Worm (Caenorhabditis elegans): Measurements from ENCODE around the gene daf-5.

Gene daf-5

ce11 chrII:14050506-14050905, 1.6 kb downstream of the daf-5 start:
- TF ChIP-seq hmg-4 (GFP tag; optimal IDR thresholded peaks at IDR 0.05) (peak; percentile 73), sea-1 (GFP tag; conservative IDR thresholded peaks at IDR 0.05) (no peak), ceh-36 (tag; optimal IDR thresholded peaks at IDR 0.05) (no peak), pes-1 (GFP tag; IDR thresholded peaks at IDR 0.05) (no peak)

- TF ChIP-seq ceh-36 (tag; optimal IDR thresholded peaks at IDR 0.05) (no peak), tbx-11 (GFP tag; IDR thresholded peaks at IDR 0.05) (no peak), tra-4 (tag; optimal IDR thresholded peaks at IDR 0.05) (no peak), scrt-1 (GFP tag; IDR thresholded peaks at IDR 0.05) (no peak), B0310.2 (tag; optimal IDR thresholded peaks at IDR 0.05) (no peak), F13C5.2 (tag; optimal IDR thresholded peaks at IDR 0.05) (no peak), hmbx-1 (tag; optimal IDR thresholded peaks at IDR 0.05) (no peak), flt-1 (GFP tag; IDR thresholded peaks at IDR 0.05) (no peak), tbx-37 (GFP tag; conservative IDR thresholded peaks at IDR 0.05) (no peak), hmg-4 (GFP tag; optimal IDR thresholded peaks at IDR 0.05) (no peak), aly-1 (tag; optimal IDR thresholded peaks at IDR 0.05) (no peak), ets-7 (tag; optimal IDR thresholded peaks at IDR 0.05) (no peak), ceh-13 (GFP tag; optimal IDR thresholded peaks at IDR 0.05) (no peak)
These were observed 3.0 kb downstream of the daf-5 start for ce11 chrII:14049097-14049496.

DNA sequence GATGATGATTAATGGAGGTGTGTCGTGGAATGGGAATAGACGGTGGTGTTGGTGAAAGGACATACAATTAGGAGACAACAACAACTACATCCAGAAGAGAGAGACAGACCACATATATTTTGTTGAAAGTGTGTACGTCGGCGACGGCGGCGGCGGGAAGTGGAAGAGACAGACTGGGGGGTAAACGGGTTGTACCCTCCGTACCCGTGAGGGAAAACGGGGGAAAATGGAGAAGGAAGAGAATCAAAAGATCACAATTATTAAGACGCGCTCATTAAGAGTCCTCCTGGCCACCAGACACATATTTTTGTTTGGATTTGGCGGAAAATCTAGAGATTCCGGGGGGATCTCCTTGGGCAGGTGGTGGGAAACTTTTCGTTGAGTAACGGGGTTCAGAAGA, 5.6 kb downstream of the daf-5 start:
- TF ChIP-seq B0310.2 (tag; optimal IDR thresholded peaks at IDR 0.05), result no peak
- TF ChIP-seq hmg-4 (GFP tag; optimal IDR thresholded peaks at IDR 0.05), result peak; percentile 14

ce11 chrII:14045934-14046470, 6.1 kb downstream of the daf-5 start:
- TF ChIP-seq hmg-4 (GFP tag; optimal IDR thresholded peaks at IDR 0.05) (no peak), ceh-13 (GFP tag; optimal IDR thresholded peaks at IDR 0.05) (no peak), aly-1 (tag; optimal IDR thresholded peaks at IDR 0.05) (no peak), tra-4 (tag; optimal IDR thresholded peaks at IDR 0.05) (no peak), tbx-11 (GFP tag; IDR thresholded peaks at IDR 0.05) (no peak), ets-7 (tag; optimal IDR thresholded peaks at IDR 0.05) (no peak), pes-1 (GFP tag; IDR thresholded peaks at IDR 0.05) (no peak)

ce11 chrII:14045235-14045634, 6.9 kb downstream of the daf-5 start:
- TF ChIP-seq hmg-4 (GFP tag; optimal IDR thresholded peaks at IDR 0.05) (no peak), flt-1 (GFP tag; IDR thresholded peaks at IDR 0.05) (no peak), ceh-36 (tag; optimal IDR thresholded peaks at IDR 0.05) (no peak), sea-1 (GFP tag; conservative IDR thresholded peaks at IDR 0.05) (no peak), F13C5.2 (tag; optimal IDR thresholded peaks at IDR 0.05) (no peak), tra-4 (tag; optimal IDR thresholded peaks at IDR 0.05) (no peak), pes-1 (GFP tag; IDR thresholded peaks at IDR 0.05) (no peak), hnd-1 (tag; optimal IDR thresholded peaks at IDR 0.05) (no peak), ama-1 (optimal IDR thresholded peaks at IDR 0.05) (no peak), ceh-13 (GFP tag; optimal IDR thresholded peaks at IDR 0.05) (no peak), tbx-37 (GFP tag; conservative IDR thresholded peaks at IDR 0.05) (no peak), B0310.2 (tag; optimal IDR thresholded peaks at IDR 0.05) (no peak), hmbx-1 (tag; optimal IDR thresholded peaks at IDR 0.05) (no peak), ets-7 (tag; optimal IDR thresholded peaks at IDR 0.05) (no peak), aly-1 (tag; optimal IDR thresholded peaks at IDR 0.05) (no peak), tbx-11 (GFP tag; IDR thresholded peaks at IDR 0.05) (no peak), scrt-1 (GFP tag; IDR thresholded peaks at IDR 0.05) (no peak)

DNA sequence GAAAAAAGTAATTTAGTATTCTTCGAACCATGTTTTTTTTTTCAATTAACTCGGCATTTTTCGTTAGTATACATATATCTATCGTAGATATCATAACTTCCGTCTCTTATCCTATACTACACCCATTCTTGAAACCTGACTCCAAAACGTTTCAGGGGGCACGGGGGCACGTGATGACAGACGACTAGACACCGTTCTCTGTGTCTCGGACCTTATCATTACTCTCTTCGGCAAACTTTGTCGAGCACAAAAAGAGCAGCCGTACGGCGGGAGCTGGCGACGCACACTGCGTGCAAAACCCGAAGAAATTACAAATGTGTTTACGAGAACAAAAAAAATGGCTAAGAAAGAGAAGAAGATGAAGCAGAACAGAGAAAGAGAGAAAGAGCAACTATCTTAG, 7.9 kb downstream of the daf-5 start:
- no peak for TF ChIP-seq ceh-13 (GFP tag; optimal IDR thresholded peaks at IDR 0.05)
- TF ChIP-seq aly-1 (tag; optimal IDR thresholded peaks at IDR 0.05), result no peak
- TF ChIP-seq tbx-11 (GFP tag; IDR thresholded peaks at IDR 0.05), result no peak
- no peak for TF ChIP-seq flt-1 (GFP tag; IDR thresholded peaks at IDR 0.05)
- TF ChIP-seq ceh-36 (tag; optimal IDR thresholded peaks at IDR 0.05), result no peak
- TF ChIP-seq B0310.2 (tag; optimal IDR thresholded peaks at IDR 0.05), result no peak
- no peak for TF ChIP-seq scrt-1 (GFP tag; IDR thresholded peaks at IDR 0.05)
- TF ChIP-seq tra-4 (tag; optimal IDR thresholded peaks at IDR 0.05), result no peak

DNA sequence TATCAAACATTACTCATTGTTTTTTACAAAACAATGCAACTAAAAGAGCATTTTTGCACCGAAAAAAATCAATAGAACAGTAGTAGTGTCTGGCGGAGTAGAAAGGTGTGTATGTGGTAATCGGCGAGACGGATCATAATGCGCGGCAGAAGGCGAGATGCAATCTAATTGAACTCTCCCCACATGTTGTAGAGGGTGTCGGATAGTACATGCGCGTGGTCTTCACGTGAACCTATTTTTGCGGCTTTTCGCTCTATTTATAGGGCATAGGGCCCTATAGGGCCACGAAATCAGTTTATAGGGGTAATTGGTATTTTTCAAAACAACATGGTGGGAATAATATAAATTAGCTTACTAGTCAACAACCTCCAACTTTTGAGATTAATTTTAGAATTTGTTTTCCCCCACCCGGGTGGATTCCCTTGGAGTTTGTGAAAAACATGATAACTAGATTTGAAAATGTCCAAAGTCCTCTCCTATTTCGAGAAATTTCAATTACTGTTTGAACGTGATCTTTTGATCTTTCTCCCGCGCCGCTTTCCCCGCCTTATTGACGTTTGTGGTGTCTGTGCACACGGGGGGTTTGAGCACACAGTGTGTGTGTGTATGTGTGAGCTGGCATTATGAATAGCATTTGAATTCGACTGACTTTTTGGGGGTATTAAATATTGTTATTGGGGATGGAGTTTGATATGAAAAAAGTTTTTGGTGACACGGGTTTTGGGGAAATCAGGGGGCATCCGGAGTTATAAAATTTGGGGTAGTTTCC, 9.1 kb downstream of the daf-5 start:
- TF ChIP-seq scrt-1 (GFP tag; IDR thresholded peaks at IDR 0.05), result no peak
- TF ChIP-seq F13C5.2 (tag; optimal IDR thresholded peaks at IDR 0.05), result no peak
- TF ChIP-seq ceh-36 (tag; optimal IDR thresholded peaks at IDR 0.05), result no peak
- no peak for TF ChIP-seq hmbx-1 (tag; optimal IDR thresholded peaks at IDR 0.05)
- no peak for TF ChIP-seq tbx-11 (GFP tag; IDR thresholded peaks at IDR 0.05)
- no peak for TF ChIP-seq hmg-4 (GFP tag; optimal IDR thresholded peaks at IDR 0.05)
- no peak for TF ChIP-seq hnd-1 (tag; optimal IDR thresholded peaks at IDR 0.05)
- TF ChIP-seq tbx-37 (GFP tag; conservative IDR thresholded peaks at IDR 0.05), result no peak
- no peak for TF ChIP-seq tra-4 (tag; optimal IDR thresholded peaks at IDR 0.05)
- no peak for TF ChIP-seq ceh-13 (GFP tag; optimal IDR thresholded peaks at IDR 0.05)
- TF ChIP-seq flt-1 (GFP tag; IDR thresholded peaks at IDR 0.05), result no peak
- TF ChIP-seq ets-7 (tag; optimal IDR thresholded peaks at IDR 0.05), result no peak
- TF ChIP-seq ama-1 (optimal IDR thresholded peaks at IDR 0.05), result no peak
- no peak for TF ChIP-seq pes-1 (GFP tag; IDR thresholded peaks at IDR 0.05)
- no peak for TF ChIP-seq aly-1 (tag; optimal IDR thresholded peaks at IDR 0.05)
- TF ChIP-seq sea-1 (GFP tag; conservative IDR thresholded peaks at IDR 0.05), result no peak

All from whole organism, early embryonic.